Worm (Caenorhabditis elegans): Measurements from ENCODE around the gene dnj-26.

DNA sequence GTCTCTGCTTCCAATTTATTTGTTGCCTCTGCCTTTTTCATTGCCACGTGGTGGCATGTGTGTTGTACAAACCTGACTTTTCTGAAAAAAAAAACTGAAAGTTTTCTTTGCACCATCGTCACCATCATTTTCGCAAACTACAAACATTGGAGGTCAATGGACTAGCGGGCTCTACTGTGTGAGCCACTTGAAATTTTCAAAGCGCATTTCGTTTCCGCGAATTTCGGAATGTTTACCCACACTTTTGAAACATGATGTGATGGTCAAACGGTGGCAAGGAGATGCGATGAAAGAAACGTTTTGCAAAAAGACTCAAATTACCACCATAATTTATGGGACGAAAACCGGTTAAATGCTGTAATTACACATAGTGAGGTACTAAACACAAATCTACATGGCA, 44.6 kb downstream of the dnj-26 start:
- TF ChIP-seq ceh-13 (GFP tag; optimal IDR thresholded peaks at IDR 0.05) (no peak), hnd-1 (tag; optimal IDR thresholded peaks at IDR 0.05) (no peak), scrt-1 (GFP tag; IDR thresholded peaks at IDR 0.05) (no peak), sea-1 (GFP tag; conservative IDR thresholded peaks at IDR 0.05) (no peak), ama-1 (optimal IDR thresholded peaks at IDR 0.05) (no peak), pes-1 (GFP tag; IDR thresholded peaks at IDR 0.05) (no peak)

Data from whole organism, early embryonic.